Fruit fly (Drosophila melanogaster): ENCODE data around the gene CG13367.

DNA sequence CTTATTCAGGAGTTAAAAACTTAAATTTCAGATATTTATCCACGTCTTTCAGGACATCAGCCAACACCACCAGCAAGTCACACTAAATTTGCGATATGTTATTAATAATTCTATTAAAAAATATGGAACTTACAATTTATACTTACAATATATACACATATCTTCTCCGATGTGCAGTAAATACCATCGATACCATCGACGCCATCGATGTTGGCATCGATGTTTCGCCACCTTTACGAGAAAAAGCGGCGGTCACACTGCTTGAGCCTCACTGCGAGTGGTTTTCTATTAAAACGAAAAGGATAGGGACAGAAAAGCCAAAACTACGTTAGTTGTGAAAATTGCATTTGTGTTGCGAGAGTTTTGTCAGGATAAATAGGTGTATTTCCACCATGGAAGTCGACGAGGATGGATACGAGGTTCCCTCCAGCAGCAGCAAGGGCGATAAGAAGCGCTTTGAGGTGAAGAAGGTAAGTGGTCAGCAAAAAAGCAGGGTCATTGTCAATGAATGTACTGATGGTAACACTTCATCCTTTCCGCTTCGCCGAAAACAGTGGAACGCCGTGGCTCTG lies 2.6 kb downstream of the CG13367 start, which contains the start of gene Roc1a:
- no peak for TF ChIP-seq pan (optimal IDR thresholded peaks at IDR 0.05)
- no peak for TF ChIP-seq Dll (optimal IDR thresholded peaks at IDR 0.05)

All from whole organism.